Worm (Caenorhabditis elegans): ENCODE data around the gene Y39B6A.7.

Gene Y39B6A.7

DNA sequence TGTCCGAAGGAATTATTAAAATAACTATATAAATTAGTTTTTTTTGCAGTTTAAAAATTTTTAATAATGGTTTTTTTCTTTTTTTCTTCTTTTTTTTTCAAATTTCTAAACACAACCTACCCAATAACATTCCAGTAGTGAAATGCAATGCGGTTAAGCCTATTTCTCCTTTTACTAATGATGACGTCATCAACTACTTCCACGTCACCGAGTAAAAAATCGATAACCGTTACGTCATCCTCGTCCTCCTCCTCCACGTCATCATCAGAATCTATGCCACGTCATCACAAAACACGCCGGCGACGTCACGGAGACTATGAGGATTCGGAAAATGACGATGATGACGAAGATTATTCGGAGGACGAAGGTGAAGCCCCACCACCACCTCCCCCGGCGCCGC is 25.7 kb upstream of the Y39B6A.7 start, which contains the start of gene hot-2:
TSS of gene hot-2 (plus strand) at position 134 of the 400 bp plus-strand sequence.
- TF ChIP-seq K02D7.2 (tag; optimal IDR thresholded peaks at IDR 0.05) (no peak), ceh-19 (GFP tag; optimal IDR thresholded peaks at IDR 0.05) (no peak)

DNA sequence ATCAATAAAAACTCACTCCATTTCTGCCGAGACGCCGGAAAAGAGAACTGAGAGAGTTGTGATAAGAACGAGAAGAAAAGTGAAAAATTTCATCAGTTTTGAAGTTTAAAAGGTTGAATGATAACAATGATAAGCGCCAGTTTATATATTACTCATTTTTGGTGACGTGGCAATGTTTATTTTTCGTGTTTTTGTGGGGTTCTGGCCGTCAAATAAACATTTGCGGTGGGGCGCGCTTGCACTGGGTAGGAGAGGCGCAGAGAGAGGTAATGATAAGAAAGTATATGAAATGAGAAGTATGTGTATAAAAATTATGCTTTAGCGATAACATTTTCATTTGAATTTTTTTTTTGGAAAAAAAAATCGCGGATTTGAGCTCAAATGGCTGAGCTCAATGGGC is 9.7 kb upstream of the Y39B6A.7 start, which contains the start of gene Y39B6A.5:
TSS of gene Y39B6A.5 (minus strand) at position 214 of the 400 bp plus-strand sequence.
- peak; percentile 59 for TF ChIP-seq elt-2 (tag; optimal IDR thresholded peaks at IDR 0.05)
- TF ChIP-seq Y22D7AL.16 (tag; optimal IDR thresholded peaks at IDR 0.05), result no peak

DNA sequence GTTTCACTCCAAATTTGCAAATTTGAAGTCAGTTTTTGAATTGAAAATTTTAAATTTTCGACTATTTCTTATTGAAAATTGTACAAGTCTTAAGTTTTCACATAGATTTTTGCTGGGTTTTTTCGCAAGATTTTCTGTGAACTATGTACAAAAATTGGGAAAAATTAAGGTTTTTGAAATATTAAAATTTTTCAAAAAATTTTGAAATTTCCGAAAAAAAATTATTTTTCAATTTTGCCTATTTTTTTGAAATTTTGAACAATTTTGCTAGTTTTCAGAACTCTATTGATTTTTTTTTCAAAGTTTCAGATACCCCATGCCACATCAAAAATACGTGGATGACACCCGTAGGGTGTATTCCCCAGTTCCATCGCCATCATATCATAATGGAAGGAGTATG is 4.8 kb upstream of the Y39B6A.7 start, which contains the start of gene tsp-13:
TSS of gene tsp-13 (plus strand) at position 301 of the 400 bp plus-strand sequence.
- TF ChIP-seq fkh-10 (GFP tag; optimal IDR thresholded peaks at IDR 0.05) (no peak), hlh-8 (tag; optimal IDR thresholded peaks at IDR 0.05) (no peak), elt-4 (tag; optimal IDR thresholded peaks at IDR 0.05) (no peak), ceh-48 (tag; optimal IDR thresholded peaks at IDR 0.05) (no peak), ceh-18 (tag; optimal IDR thresholded peaks at IDR 0.05) (no peak), lim-6 (tag; optimal IDR thresholded peaks at IDR 0.05) (no peak), pag-3 (tag; optimal IDR thresholded peaks at IDR 0.05; ENCODE audit: borderline replicate concordance) (no peak), ama-1 (optimal IDR thresholded peaks at IDR 0.05) (no peak)

DNA sequence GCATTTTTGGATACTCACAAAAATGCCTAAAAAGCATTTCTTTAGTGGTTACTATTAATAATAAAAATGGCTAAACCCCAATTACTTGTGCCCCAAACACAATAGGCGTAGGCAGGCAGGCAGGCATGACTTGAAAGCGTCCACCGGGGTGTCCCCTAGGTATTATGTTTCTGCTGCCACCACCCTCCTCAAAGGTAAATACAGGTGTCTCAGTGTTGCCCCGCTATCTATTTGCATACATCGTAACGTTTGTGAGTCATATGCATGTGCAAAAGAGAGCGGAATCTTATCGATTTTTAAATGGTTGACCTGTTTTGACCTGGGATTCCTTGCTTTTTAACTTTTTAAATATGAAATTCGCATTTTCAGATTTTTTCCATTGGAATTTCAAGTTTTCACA is 4.3 kb upstream of the Y39B6A.7 start:
- TF ChIP-seq fkh-10 (GFP tag; optimal IDR thresholded peaks at IDR 0.05), result no peak
- TF ChIP-seq ceh-31 (tag; optimal IDR thresholded peaks at IDR 0.05), result no peak
- no peak for TF ChIP-seq tbx-7 (tag; optimal IDR thresholded peaks at IDR 0.05)
- TF ChIP-seq pha-2 (tag; optimal IDR thresholded peaks at IDR 0.05), result peak; percentile 31
- TF ChIP-seq nhr-11 (tag; optimal IDR thresholded peaks at IDR 0.05), result no peak
- no peak for TF ChIP-seq sox-4 (tag; optimal IDR thresholded peaks at IDR 0.05)
- peak; percentile 53 for TF ChIP-seq ceh-34 (tag; optimal IDR thresholded peaks at IDR 0.05)
- no peak for TF ChIP-seq ceh-6 (GFP tag; optimal IDR thresholded peaks at IDR 0.05)
- TF ChIP-seq ceh-19 (GFP tag; optimal IDR thresholded peaks at IDR 0.05), result peak; percentile 21

DNA sequence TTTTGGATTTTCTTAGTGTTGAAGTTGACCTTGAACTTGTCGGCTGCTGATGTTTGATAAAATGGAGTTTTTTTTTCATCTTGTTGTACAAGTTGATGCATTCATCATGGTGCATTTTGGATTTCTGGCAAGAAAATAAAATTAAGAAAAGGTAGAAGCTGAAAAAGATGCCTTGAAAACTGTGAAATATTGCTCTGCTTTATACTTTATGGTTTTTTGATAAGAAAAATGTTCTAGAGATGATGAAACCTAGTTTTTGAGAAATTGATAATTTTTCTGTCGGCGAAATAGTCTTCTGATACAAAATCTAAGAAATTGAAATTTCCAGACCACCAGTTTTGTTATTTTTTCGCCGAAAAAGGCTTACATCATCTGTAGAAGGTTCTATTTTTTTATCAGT is 3.4 kb upstream of the Y39B6A.7 start, which contains the start of gene Y39B6A.69:
TSS of gene Y39B6A.69 (minus strand) at position 101 of the 400 bp plus-strand sequence.
- TF ChIP-seq mec-3 (tag; optimal IDR thresholded peaks at IDR 0.05; ENCODE audit: borderline replicate concordance) (no peak), ceh-9 (tag; optimal IDR thresholded peaks at IDR 0.05) (no peak), zip-5 (tag; optimal IDR thresholded peaks at IDR 0.05) (no peak), Y22D7AL.16 (tag; optimal IDR thresholded peaks at IDR 0.05) (no peak)

DNA sequence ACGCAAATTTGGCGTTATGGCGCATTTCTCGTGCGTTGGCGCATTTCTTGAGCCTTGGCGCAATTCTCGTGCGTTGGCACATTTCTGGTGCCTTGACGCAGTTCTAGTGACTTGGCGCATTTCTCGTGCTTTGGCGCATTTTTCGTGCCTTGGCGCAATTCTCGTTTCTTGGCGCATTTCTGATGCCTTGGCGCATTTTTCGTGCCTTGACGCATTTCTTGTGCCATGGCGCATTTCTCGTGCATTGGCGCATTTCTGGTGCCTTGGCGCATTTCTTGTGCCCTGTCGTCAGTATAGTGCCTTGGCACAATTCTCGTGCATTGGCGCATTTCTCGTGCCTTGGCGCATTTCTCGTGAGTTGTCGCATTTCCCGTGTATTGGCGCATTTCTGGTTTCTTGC is 607 bp downstream of the Y39B6A.7 start:
- TF ChIP-seq mec-3 (tag; optimal IDR thresholded peaks at IDR 0.05; ENCODE audit: borderline replicate concordance), result peak; percentile 64
- no peak for TF ChIP-seq fkh-10 (GFP tag; optimal IDR thresholded peaks at IDR 0.05)
- no peak for TF ChIP-seq che-1 (tag; optimal IDR thresholded peaks at IDR 0.05)
- TF ChIP-seq K02D7.2 (tag; optimal IDR thresholded peaks at IDR 0.05), result no peak
- no peak for TF ChIP-seq zip-5 (tag; optimal IDR thresholded peaks at IDR 0.05)
- peak; percentile 16 for TF ChIP-seq hlh-6 (tag; optimal IDR thresholded peaks at IDR 0.05)

DNA sequence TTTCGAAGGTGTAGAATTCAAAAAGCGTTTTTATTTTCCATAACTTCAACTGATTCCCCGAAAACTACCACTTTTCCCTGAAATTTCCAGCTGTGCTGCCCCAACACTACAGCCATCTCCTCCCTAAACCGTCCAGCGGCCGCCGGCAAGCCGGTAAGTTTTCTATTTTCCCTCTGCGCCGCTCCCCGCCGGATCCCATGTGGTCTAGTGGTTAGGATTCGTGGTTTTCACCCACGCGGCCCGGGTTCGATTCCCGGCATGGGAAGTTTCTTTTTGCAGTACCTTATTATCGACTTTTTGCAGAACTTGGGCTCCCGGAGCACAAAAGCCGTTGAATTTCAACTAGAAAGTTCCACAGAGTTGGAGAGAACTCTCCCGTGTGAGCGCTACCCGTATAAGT is 6.4 kb downstream of the Y39B6A.7 start:
- TF ChIP-seq ceh-31 (tag; optimal IDR thresholded peaks at IDR 0.05) (no peak), ahr-1 (tag; optimal IDR thresholded peaks at IDR 0.05) (no peak), dve-1 (tag; optimal IDR thresholded peaks at IDR 0.05) (no peak), sox-4 (tag; optimal IDR thresholded peaks at IDR 0.05) (no peak), unc-42 (tag; optimal IDR thresholded peaks at IDR 0.05) (no peak), ets-4 (tag; optimal IDR thresholded peaks at IDR 0.05) (no peak), eyg-1 (tag; optimal IDR thresholded peaks at IDR 0.05) (no peak), ceh-34 (tag; optimal IDR thresholded peaks at IDR 0.05) (peak; percentile 15), C08G9.2 (tag; optimal IDR thresholded peaks at IDR 0.05) (peak; percentile 12), gmeb-2 (tag; optimal IDR thresholded peaks at IDR 0.05) (peak; percentile 10), tbx-2 (tag; optimal IDR thresholded peaks at IDR 0.05) (no peak), ceh-14 (tag; optimal IDR thresholded peaks at IDR 0.05) (no peak), pax-1 (tag; optimal IDR thresholded peaks at IDR 0.05) (no peak)
